Worm (Caenorhabditis elegans) whole organism, L4 larva: ENCODE data around the gene garr-1.

Experiments
- F26F4.8 ChIP-seq: fragments of 200-800 bp; sonication (Bioruptor generic); conservative IDR thresholded peaks from 2 replicates; pipeline ENCODE4 v1.3.6; 2022; ENCODE audit warnings: missing genetic modification characterization, missing compliant biosample characterization
- ZK546.5 ChIP-seq, 2 experiments: sonication (generic microtip); optimal IDR thresholded peaks; 2 replicates each; lab custom pipeline; 2017; ENCODE audit warnings: missing biosample characterization in 2 of 2, missing genetic modification characterization in 2 of 2
- aha-1 ChIP-seq: fragments of 150-350 bp; peaks from one replicate; lab custom pipeline; 2014; ENCODE audit warnings: missing biosample characterization, missing genetic modification characterization
- ceh-82 ChIP-seq: sonication (generic microtip); optimal IDR thresholded peaks from 2 replicates; lab custom pipeline; 2017; ENCODE audit warnings: missing biosample characterization, missing genetic modification characterization
- ces-1 ChIP-seq: fragments of 150-350 bp; sonication (generic microtip); optimal IDR thresholded peaks from 4 replicates; lab custom pipeline; 2014; ENCODE audit warnings: missing biosample characterization, missing genetic modification reagents, missing genetic modification characterization
- duxl-1 ChIP-seq: sonication (generic microtip); optimal IDR thresholded peaks from 2 replicates; lab custom pipeline; 2016; ENCODE audit warnings: mild to moderate bottlenecking, missing genetic modification characterization, moderate library complexity, missing compliant biosample characterization; ENCODE audit not compliant: poor library complexity
- fos-1 ChIP-seq: fragments of 150-350 bp; optimal IDR thresholded peaks from 2 replicates; lab custom pipeline; 2014; ENCODE audit warnings: missing biosample characterization, missing genetic modification characterization
- lir-3 ChIP-seq: sonication (generic microtip); optimal IDR thresholded peaks from 2 replicates; lab custom pipeline; 2016; ENCODE audit warnings: mild to moderate bottlenecking, missing genetic modification characterization, missing compliant biosample characterization
- php-3 ChIP-seq: fragments of 200-800 bp; sonication (Bioruptor generic); IDR thresholded peaks from 2 replicates; pipeline ENCODE4 v1.3.6; 2022; ENCODE audit warnings: missing genetic modification reagents, missing genetic modification characterization, missing compliant biosample characterization
- rbr-2 ChIP-seq: sonication (generic microtip); optimal IDR thresholded peaks from 2 replicates; lab custom pipeline; 2016; ENCODE audit warnings: missing genotype, missing genetic modification characterization, missing compliant biosample characterization
- unc-62 ChIP-seq, 3 experiments: fragments of 150-350 bp in 1 of 3; sonication (generic microtip); optimal IDR thresholded peaks in 2 of 3; peaks in 1 of 3; 1 replicate in 1 of 3; 2 replicates in 2 of 3; lab custom pipeline; 2014 to 2017; ENCODE audit warnings: missing biosample characterization in 3 of 3, missing genetic modification characterization in 3 of 3, missing genetic modification reagents in 3 of 3, missing genotype in 1 of 3

Gene garr-1

ce11 chrIV:466569-466968 is 40.6 kb downstream of the garr-1 start:
- no peak for TF ChIP-seq ces-1 (GFP tag; lab: Kevin White, UChicago)
- peak in 1 of 2 experiments; percentile 97 for TF ChIP-seq unc-62 (GFP tag; optimal IDR thresholded peaks at IDR 0.05 in 1 of 2; lab: Kevin White, UChicago)
- no peak for TF ChIP-seq unc-62 (tag; optimal IDR thresholded peaks at IDR 0.05; lab: Kevin White, UChicago)

DNA sequence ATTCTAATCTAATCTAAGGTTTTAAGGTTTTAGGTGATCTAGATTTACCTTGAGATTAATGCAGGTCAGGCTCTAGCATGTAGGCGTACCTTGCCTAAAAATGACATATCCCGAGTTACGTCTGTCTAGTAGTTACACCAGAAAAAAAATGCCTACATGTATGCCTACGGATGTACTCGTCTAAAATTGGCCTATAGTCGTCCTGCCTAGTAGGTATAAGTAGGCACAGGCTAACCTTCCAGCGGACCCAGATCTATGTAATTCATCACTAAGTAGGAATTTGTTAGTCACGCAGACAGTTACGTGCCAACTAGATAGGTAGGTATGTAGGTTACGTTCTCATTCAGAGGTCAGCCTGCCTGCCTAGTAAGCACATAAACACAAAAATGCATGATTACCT is 41.3 kb downstream of the garr-1 start:
- TF ChIP-seq duxl-1 (no peak), aha-1 (tag; lab: Kevin White, UChicago) (no peak), unc-62 (GFP tag; optimal IDR thresholded peaks at IDR 0.05 in 1 of 2; lab: Kevin White, UChicago) (peak in 1 of 2 experiments; percentile 91), unc-62 (tag; optimal IDR thresholded peaks at IDR 0.05; lab: Kevin White, UChicago) (no peak)

ce11 chrIV:468307-468706 is 42.3 kb downstream of the garr-1 start:
- 0 out of 2 replicates have a peak, but pooled peaks have one; percentile 41 for TF ChIP-seq F26F4.8 (GFP tag; lab: Robert Waterston, UW)
- TF ChIP-seq lir-3 (tag; lab: Kevin White, UChicago) = no peak
- no peak for TF ChIP-seq rbr-2
- no peak for TF ChIP-seq ZK546.5 (tag; optimal IDR thresholded peaks at IDR 0.05; lab: Kevin White, UChicago)
- no peak for TF ChIP-seq fos-1 (tag; lab: Kevin White, UChicago)
- no peak for TF ChIP-seq php-3 (GFP tag; lab: Robert Waterston, UW)
- no peak for TF ChIP-seq ceh-82 (tag; lab: Kevin White, UChicago)
